Fruit fly (Drosophila melanogaster) whole organism, embryonic: ENCODE measurements around the gene CG5863.

Source experiments
- Bgb ChIP-seq: fragments of 200-800 bp; sonication (Bioruptor generic); IDR thresholded peaks from 2 replicates; pipeline ENCODE4 v1.3.6; 2022; ENCODE audit warnings: missing biosample characterization, missing genetic modification characterization; ENCODE audit not compliant: partially characterized antibody
- CG10209 ChIP-seq: fragments of 200-800 bp; sonication (Bioruptor generic); optimal IDR thresholded peaks from 3 replicates; lab custom pipeline; 2017; ENCODE audit warnings: missing biosample characterization, mild to moderate bottlenecking, missing genetic modification characterization, missing genetic modification reagents
- CG11456 ChIP-seq: fragments of 200-800 bp; sonication (Bioruptor generic); IDR thresholded peaks from 3 replicates; pipeline ENCODE4 v1.3.6; 2022; ENCODE audit warnings: missing biosample characterization, missing genetic modification characterization
- CG17568 ChIP-seq: fragments of 200-800 bp; sonication (Bioruptor generic); optimal IDR thresholded peaks from 2 replicates; lab custom pipeline; 2018; ENCODE audit warnings: missing biosample characterization, mild to moderate bottlenecking, missing genetic modification characterization, moderate library complexity
- CG3163 ChIP-seq: fragments of 200-800 bp; sonication (Bioruptor generic); optimal IDR thresholded peaks from 3 replicates; lab custom pipeline; 2016; ENCODE audit warnings: missing biosample characterization, missing genetic modification characterization
- CG4360 ChIP-seq: fragments of 200-800 bp; sonication (Bioruptor generic); IDR thresholded peaks from 2 replicates; pipeline ENCODE4 v1.3.6; 2022; ENCODE audit warnings: missing biosample characterization, missing genetic modification characterization
- Gug ChIP-seq: fragments of 200-800 bp; sonication (Bioruptor generic); IDR thresholded peaks from 4 replicates; pipeline ENCODE4 v1.3.6; 2022; ENCODE audit warnings: missing biosample characterization, missing genetic modification characterization
- Kr ChIP-seq: fragments of 200-800 bp; sonication (Bioruptor generic); optimal IDR thresholded peaks from 2 replicates; lab custom pipeline; 2017; ENCODE audit warnings: missing biosample characterization, mild to moderate bottlenecking, missing genetic modification characterization
- Taf1 ChIP-seq: fragments of 200-800 bp; sonication (Bioruptor generic); IDR thresholded peaks from 2 replicates; pipeline ENCODE4 v1.3.6; 2022; ENCODE audit warnings: missing biosample characterization, missing genetic modification characterization
- sens-2 ChIP-seq: fragments of 200-800 bp; sonication (Bioruptor generic); IDR thresholded peaks from 2 replicates; pipeline ENCODE4 v1.3.6; 2022; ENCODE audit warnings: missing biosample characterization, missing genetic modification characterization
- sna ChIP-seq: fragments of 200-800 bp; sonication (Bioruptor generic); IDR thresholded peaks from 2 replicates; pipeline ENCODE4 v1.3.6; 2022; ENCODE audit warnings: missing biosample characterization, missing genetic modification characterization; ENCODE audit not compliant: partially characterized antibody
- tgo ChIP-seq: fragments of 200-800 bp; sonication (Bioruptor generic); IDR thresholded peaks from 3 replicates; pipeline ENCODE4 v1.3.6; 2022; ENCODE audit warnings: missing biosample characterization, missing genetic modification characterization

DNA sequence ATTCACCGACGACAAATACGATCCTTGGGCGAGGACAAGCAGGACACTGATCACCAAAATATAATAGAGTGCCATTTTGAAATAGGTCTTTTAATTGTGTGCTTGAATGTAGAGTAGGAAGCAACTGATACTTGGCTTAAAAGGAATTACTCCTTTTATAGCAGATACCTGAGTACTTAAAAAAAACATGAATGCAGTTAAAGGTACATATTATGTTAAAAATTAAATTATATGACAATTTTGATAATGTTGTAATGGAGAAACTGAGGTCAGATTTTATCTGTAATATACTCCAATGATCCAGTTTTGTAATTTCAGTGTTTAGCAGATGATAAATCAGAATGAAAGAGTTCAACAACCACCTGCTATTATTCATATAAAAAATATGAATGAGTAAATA, 11.2 kb downstream of the CG5863 start, which contains the start of gene CG14332:
- TF ChIP-seq sens-2 (GFP tag; lab: Robert Waterston, UW), result no peak
- TF ChIP-seq CG11456 (GFP tag; lab: Robert Waterston, UW), result no peak
- no peak for TF ChIP-seq CG3163 (GFP tag; lab: Kevin White, UChicago)
- TF ChIP-seq CG17568 (GFP tag; lab: Kevin White, UChicago), result no peak
- no peak for TF ChIP-seq tgo (GFP tag; lab: Robert Waterston, UW)
- TF ChIP-seq CG10209, result no peak
- TF ChIP-seq Taf1 (GFP tag; lab: Robert Waterston, UW), result no peak
- TF ChIP-seq Kr (GFP tag; lab: Kevin White, UChicago), result no peak
- no peak for TF ChIP-seq Gug
- no peak for TF ChIP-seq sna (GFP tag; lab: Robert Waterston, UW)
- no peak for TF ChIP-seq Bgb (GFP tag; lab: Robert Waterston, UW)
- TF ChIP-seq CG4360 (GFP tag; lab: Robert Waterston, UW), result no peak
